Worm (Caenorhabditis elegans): ENCODE results near the gene aqp-2.

DNA sequence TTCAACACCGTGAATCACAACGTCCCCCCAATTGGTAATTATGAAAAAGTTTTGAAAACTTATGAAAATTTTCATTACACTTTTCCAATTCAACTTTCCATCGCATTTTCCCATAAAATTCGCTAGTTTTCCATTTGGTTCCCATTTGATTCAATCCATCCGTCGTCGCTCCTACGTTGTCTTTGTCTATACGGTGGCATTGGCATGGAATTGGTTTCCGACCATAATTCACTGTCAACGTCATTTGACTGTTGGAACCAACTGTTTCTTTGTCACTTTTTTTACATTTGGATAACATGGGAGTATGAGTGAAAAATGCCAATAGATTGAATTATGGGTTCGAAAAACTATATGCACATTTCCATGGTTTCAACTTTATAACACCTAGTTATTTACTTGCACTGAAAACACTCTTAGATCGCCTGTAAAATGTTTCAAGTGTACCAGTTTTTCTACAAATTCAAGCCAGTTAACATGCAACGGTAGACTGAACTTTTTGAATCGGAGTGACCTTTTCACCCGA lies 3.7 kb downstream of the aqp-2 start:
- TF ChIP-seq nhr-23 (tag; optimal IDR thresholded peaks at IDR 0.05), result no peak
- no peak for TF ChIP-seq nfya-1 (tag; optimal IDR thresholded peaks at IDR 0.05; ENCODE audit: insufficient read depth)
- no peak for TF ChIP-seq ztf-11 (tag; optimal IDR thresholded peaks at IDR 0.05)
- no peak for TF ChIP-seq jun-1 (tag; optimal IDR thresholded peaks at IDR 0.05)

Data from whole organism, L3 larva.